Fruit fly (Drosophila melanogaster) S2 (cell line): ENCODE measurements around the gene a10.

Experiments used
- CG8478 ChIP-seq: fragments of >200 bp; optimal IDR thresholded peaks from 2 replicates; lab custom pipeline; 2018
- CTCF ChIP-seq, 2 experiments: fragments of >200 bp; optimal IDR thresholded peaks; 2 replicates each; lab custom pipeline; 2018

DNA sequence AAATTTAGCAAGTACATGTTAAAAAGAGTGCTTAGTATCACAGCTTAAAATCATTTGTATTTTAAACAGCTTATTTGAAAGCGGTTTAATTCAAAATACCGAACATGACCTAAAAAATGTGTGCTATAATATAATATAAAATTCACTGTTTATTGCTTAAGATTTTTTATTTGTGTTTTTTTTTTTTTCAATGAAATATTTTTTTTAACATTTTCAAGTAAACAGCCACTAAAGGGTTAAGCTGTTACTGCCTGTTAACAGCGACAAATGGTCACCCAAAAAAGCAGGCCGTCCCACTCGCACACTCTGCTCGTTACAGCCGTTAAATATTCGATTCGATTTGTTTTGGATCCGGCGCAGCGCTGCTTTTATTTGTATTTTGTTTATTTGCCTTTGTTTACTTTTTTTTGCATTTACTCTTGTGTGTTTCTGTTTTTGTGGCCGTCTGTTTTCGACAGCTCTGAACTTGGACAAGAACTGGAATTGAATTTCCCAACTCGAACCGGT is 48.8 kb downstream of the a10 start:
- no peak for TF ChIP-seq CG8478 (lab: Kevin White, UChicago)
- no peak for TF ChIP-seq CTCF (optimal IDR thresholded peaks at IDR 0.05; lab: Kevin White, UChicago)
